Worm (Caenorhabditis elegans): ENCODE data around the gene mans-3.

DNA sequence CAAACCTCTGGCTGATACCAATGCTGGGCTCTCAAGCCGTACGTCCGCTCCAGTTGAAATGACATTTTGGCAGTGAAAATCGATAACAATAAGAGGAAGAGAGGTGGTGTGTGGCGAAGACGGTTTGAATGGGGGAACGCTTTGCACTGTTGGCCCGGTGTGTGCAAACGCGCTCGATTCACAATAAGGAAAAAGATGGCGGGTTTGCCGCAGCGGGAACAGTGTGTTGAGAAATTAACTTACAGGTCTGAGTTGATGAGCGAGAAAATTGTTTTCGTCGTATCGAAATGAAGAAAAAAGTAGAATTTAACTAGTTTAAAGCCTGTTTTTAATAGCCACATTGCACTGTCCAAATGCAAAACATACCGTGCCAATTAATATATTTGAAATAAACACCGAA lies 13.9 kb downstream of the mans-3 start, which contains the start of gene metl-9:
- TF ChIP-seq lin-15B (tag; optimal IDR thresholded peaks at IDR 0.05) (no peak), aly-2 (tag; optimal IDR thresholded peaks at IDR 0.05) (no peak), jun-1 (tag; optimal IDR thresholded peaks at IDR 0.05) (no peak), snpc-4 (tag; optimal IDR thresholded peaks at IDR 0.05) (no peak), elt-3 (tag; optimal IDR thresholded peaks at IDR 0.05) (no peak), ama-1 (optimal IDR thresholded peaks at IDR 0.05) (no peak)
